Fruit fly (Drosophila melanogaster): ENCODE results near the gene rux.

Gene rux

DNA sequence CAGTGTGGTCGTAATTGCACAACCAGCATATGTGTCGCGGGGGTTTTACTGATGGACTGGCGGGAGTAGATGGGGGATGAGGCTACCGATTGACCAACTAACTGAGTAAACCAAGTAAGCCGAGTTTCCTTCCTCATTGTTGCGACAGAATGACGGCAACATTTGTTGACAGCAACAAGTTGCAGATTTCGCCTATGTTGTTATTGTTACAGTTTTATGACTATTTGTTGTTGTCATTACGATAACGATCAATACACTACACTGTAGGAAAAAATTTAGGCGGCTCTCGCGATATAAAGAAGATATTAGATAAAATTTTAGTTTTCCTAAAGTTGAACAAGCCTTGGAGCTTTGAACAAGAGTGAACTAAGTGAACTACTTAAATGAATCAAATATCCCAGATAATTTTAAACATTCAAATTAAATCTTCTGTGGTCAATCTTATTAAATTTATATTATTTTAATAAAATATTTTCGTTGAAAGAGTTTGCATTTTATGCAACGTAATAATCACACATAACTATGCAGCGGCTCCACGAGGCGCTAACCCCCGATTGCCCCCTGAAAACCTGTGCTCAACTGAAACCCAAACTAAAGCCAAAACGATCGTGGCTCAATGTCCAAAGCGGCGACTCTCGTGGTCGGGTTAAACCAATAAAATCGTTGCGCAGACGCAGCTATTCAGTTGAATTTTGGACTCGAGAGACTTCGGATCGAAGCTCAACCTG lies 29.8 kb upstream of the rux start, which contains the start of gene CG5928:
Gene CG5928 (plus strand): TSS at position 678 of the 728 bp plus-strand sequence.
- TF ChIP-seq br (GFP tag; optimal IDR thresholded peaks at IDR 0.05) (no peak), dmrt93B (GFP tag; optimal IDR thresholded peaks at IDR 0.05) (no peak), lola (GFP tag; optimal IDR thresholded peaks at IDR 0.05) (no peak), Sp1 (GFP tag; optimal IDR thresholded peaks at IDR 0.05) (no peak), Mio (GFP tag; optimal IDR thresholded peaks at IDR 0.05) (no peak), tai (GFP tag; optimal IDR thresholded peaks at IDR 0.05) (no peak), N (GFP tag; optimal IDR thresholded peaks at IDR 0.05) (no peak), dsf (GFP tag; optimal IDR thresholded peaks at IDR 0.05; ENCODE audit: borderline replicate concordance) (no peak), CG32264 (GFP tag; optimal IDR thresholded peaks at IDR 0.05) (no peak), foxo (GFP tag; optimal IDR thresholded peaks at IDR 0.05) (no peak), GATAd (GFP tag; optimal IDR thresholded peaks at IDR 0.05) (no peak)

DNA sequence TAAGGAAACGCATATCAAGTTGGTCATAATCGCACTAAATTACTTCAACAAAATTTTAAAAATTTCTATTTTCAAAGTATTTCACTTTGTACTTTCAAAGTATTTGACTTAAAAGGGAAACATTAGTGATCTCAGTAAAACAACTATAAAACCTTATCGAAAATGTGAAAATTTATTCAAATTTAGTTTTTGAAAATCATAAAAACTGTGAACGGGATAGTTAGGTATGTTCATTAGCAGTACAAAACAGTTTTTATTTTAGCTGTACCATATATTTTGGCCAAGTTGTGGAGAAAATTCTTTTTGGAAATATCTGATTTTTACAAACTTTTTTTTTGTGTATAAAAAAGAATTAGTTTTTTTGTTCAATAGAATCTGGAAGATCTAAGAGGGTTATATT lies 28.7 kb upstream of the rux start, which contains the start of gene CG43115:
Gene CG43115 (minus strand): TSS at position 101 of the 400 bp plus-strand sequence.
- TF ChIP-seq dsf (GFP tag; optimal IDR thresholded peaks at IDR 0.05; ENCODE audit: borderline replicate concordance) (no peak), HLH106 (tag; optimal IDR thresholded peaks at IDR 0.05) (no peak), Hnf4 (GFP tag; optimal IDR thresholded peaks at IDR 0.05) (no peak), OdsH (GFP tag; optimal IDR thresholded peaks at IDR 0.05) (no peak), Mio (GFP tag; optimal IDR thresholded peaks at IDR 0.05) (no peak), Vsx2 (GFP tag; optimal IDR thresholded peaks at IDR 0.05; ENCODE audit: partially characterized antibody) (no peak), lola (GFP tag; optimal IDR thresholded peaks at IDR 0.05) (no peak), Sp1 (GFP tag; optimal IDR thresholded peaks at IDR 0.05) (no peak), CG32264 (GFP tag; optimal IDR thresholded peaks at IDR 0.05) (no peak), woc (GFP tag; optimal IDR thresholded peaks at IDR 0.05) (no peak), Rel (GFP tag; optimal IDR thresholded peaks at IDR 0.05) (no peak), Rel (tag; optimal IDR thresholded peaks at IDR 0.05) (no peak), Abd-B (GFP tag; optimal IDR thresholded peaks at IDR 0.05) (no peak)

DNA sequence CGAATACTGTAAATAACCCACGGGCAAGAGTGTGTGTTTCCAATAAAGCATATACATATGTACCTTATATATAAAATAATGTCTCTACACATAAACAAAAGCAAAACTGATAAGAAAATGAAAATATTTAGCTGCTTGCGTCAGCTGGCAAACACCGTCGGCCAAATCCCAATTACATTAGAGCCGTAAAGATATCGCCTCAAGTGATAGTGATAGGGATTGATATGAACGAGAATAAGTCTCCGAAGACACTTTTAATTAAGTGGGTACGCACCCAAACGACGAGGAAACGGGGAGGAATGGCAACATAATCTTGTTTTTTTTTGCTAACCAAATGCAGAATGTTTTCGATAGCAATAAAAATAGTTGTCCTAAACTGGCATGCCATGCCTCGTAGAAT lies 26.9 kb upstream of the rux start:
- TF ChIP-seq sage (GFP tag; optimal IDR thresholded peaks at IDR 0.05) (no peak), br (GFP tag; optimal IDR thresholded peaks at IDR 0.05) (no peak), dl (GFP tag; optimal IDR thresholded peaks at IDR 0.05; ENCODE audit: insufficient read depth in 1 of 2, partially characterized antibody in 2 of 2) (no peak), ey (GFP tag; optimal IDR thresholded peaks at IDR 0.05) (no peak), Sp1 (GFP tag; optimal IDR thresholded peaks at IDR 0.05) (no peak), Abd-B (GFP tag; optimal IDR thresholded peaks at IDR 0.05) (no peak), jim (GFP tag; optimal IDR thresholded peaks at IDR 0.05) (no peak), sv (GFP tag; optimal IDR thresholded peaks at IDR 0.05) (no peak), tai (GFP tag; optimal IDR thresholded peaks at IDR 0.05) (no peak), Hr83 (GFP tag; optimal IDR thresholded peaks at IDR 0.05; ENCODE audit: poor library complexity, severe bottlenecking) (no peak), h (GFP tag; optimal IDR thresholded peaks at IDR 0.05) (no peak), Dif (GFP tag; optimal IDR thresholded peaks at IDR 0.05; ENCODE audit: partially characterized antibody) (no peak), CG9705 (GFP tag; optimal IDR thresholded peaks at IDR 0.05) (no peak), OdsH (GFP tag; optimal IDR thresholded peaks at IDR 0.05) (no peak), CG32264 (GFP tag; optimal IDR thresholded peaks at IDR 0.05) (no peak), GATAd (GFP tag; optimal IDR thresholded peaks at IDR 0.05) (no peak), rgr (GFP tag; optimal IDR thresholded peaks at IDR 0.05) (no peak)

DNA sequence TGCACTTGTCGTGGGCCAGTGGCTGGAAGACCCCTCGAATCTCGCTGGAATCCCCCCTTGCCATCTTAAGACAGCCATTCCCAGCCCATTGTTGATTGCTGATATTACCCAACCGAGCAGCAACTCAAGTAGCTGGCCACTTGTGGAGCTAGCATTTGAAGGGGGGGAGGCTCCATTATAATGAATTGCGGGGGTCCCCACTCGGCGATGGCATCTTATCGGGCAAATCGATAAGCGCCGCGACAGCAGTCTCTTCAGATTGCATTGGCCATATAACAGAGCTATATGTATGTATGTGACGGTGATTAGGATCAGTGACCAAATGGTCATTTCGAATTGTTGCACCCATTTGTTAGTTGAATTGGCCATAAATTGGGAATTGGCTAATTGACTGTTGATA lies 24.6 kb upstream of the rux start:
- TF ChIP-seq h (GFP tag; optimal IDR thresholded peaks at IDR 0.05) (peak; percentile 38), sv (GFP tag; optimal IDR thresholded peaks at IDR 0.05) (no peak), CG9705 (GFP tag; optimal IDR thresholded peaks at IDR 0.05) (no peak), Rel (GFP tag; optimal IDR thresholded peaks at IDR 0.05) (no peak), Rel (tag; optimal IDR thresholded peaks at IDR 0.05) (peak; percentile 100), Jra (GFP tag; optimal IDR thresholded peaks at IDR 0.05) (no peak)

Data from whole organism, wandering third instar larva.